Worm (Caenorhabditis elegans) whole organism, L2 larva: ENCODE measurements around the gene tbc-7.

Source experiments
- C34F6.9 ChIP-seq: fragments of 150-350 bp; optimal IDR thresholded peaks from 2 replicates; lab custom pipeline; 2014; ENCODE audit warnings: missing biosample characterization, missing genetic modification characterization
- F13H6.1 ChIP-seq: sonication (generic microtip); optimal IDR thresholded peaks from 2 replicates; lab custom pipeline; 2016; ENCODE audit warnings: missing genetic modification characterization, missing compliant biosample characterization
- Y55F3AM.14 ChIP-seq: fragments of 200-800 bp; sonication (Bioruptor generic); optimal IDR thresholded peaks from 2 replicates; lab custom pipeline; 2018; ENCODE audit warnings: mild to moderate bottlenecking, missing genetic modification characterization, missing compliant biosample characterization
- alr-1 ChIP-seq: fragments of 150-350 bp; optimal IDR thresholded peaks from 2 replicates; lab custom pipeline; 2014; ENCODE audit warnings: missing biosample characterization, missing genetic modification characterization
- aly-2 ChIP-seq: fragments of 150-350 bp; optimal IDR thresholded peaks from 2 replicates; lab custom pipeline; 2014; ENCODE audit warnings: missing biosample characterization, missing genetic modification characterization
- blmp-1 ChIP-seq: sonication (generic microtip); optimal IDR thresholded peaks from 2 replicates; lab custom pipeline; 2017; ENCODE audit warnings: missing genetic modification characterization, mild to moderate bottlenecking, missing compliant biosample characterization, antibody characterized with exemption, moderate library complexity; ENCODE audit not compliant: insufficient read depth
- crh-2 ChIP-seq: sonication (generic microtip); optimal IDR thresholded peaks from 2 replicates; lab custom pipeline; 2017; ENCODE audit warnings: missing biosample characterization, missing genetic modification characterization
- dmd-4 ChIP-seq: sonication (generic microtip); optimal IDR thresholded peaks from 2 replicates; lab custom pipeline; 2017; ENCODE audit warnings: missing biosample characterization, missing genetic modification characterization
- egl-27 ChIP-seq: sonication (generic microtip); optimal IDR thresholded peaks from 3 replicates; lab custom pipeline; 2017; ENCODE audit warnings: missing biosample characterization, missing genetic modification reagents, missing genetic modification characterization
- elt-1 ChIP-seq: fragments of 150-350 bp; optimal IDR thresholded peaks from 2 replicates; lab custom pipeline; 2014; ENCODE audit warnings: missing biosample characterization, missing genetic modification characterization
- elt-3 ChIP-seq: sonication (generic microtip); optimal IDR thresholded peaks from 2 replicates; lab custom pipeline; 2017; ENCODE audit warnings: missing biosample characterization, missing genetic modification characterization
- fos-1 ChIP-seq: fragments of 150-350 bp; optimal IDR thresholded peaks from 2 replicates; lab custom pipeline; 2014; ENCODE audit warnings: missing biosample characterization, missing genetic modification characterization
- lin-11 ChIP-seq: fragments of 150-350 bp; sonication (generic microtip); optimal IDR thresholded peaks from 2 replicates; lab custom pipeline; 2014; ENCODE audit warnings: missing biosample characterization, missing genetic modification characterization, inconsistent platforms, mixed read lengths
- lin-39 ChIP-seq: fragments of 150-350 bp; optimal IDR thresholded peaks from 2 replicates; lab custom pipeline; 2014; ENCODE audit warnings: missing biosample characterization, missing genetic modification reagents, missing genetic modification characterization
- lsy-2 ChIP-seq, 2 experiments: fragments of 150-350 bp in 1 of 2; sonication (generic microtip) in 1 of 2; optimal IDR thresholded peaks; 2 replicates each; lab custom pipeline; 2014 to 2017; ENCODE audit warnings: missing biosample characterization in 2 of 2, missing genetic modification characterization in 2 of 2
- mab-5 ChIP-seq: fragments of 150-350 bp; optimal IDR thresholded peaks from 2 replicates; lab custom pipeline; 2014; ENCODE audit warnings: missing biosample characterization, missing genetic modification characterization
- mbf-1 ChIP-seq: sonication (generic microtip); optimal IDR thresholded peaks from 2 replicates; lab custom pipeline; 2017; ENCODE audit warnings: missing biosample characterization, missing genetic modification characterization
- mdl-1 ChIP-seq, 2 experiments: fragments of 150-350 bp in 1 of 2; sonication (generic microtip) in 1 of 2; optimal IDR thresholded peaks; 2 replicates each; lab custom pipeline; 2017; ENCODE audit warnings: missing biosample characterization in 2 of 2, missing genetic modification characterization in 2 of 2
- nhr-10 ChIP-seq: sonication (generic microtip); optimal IDR thresholded peaks from 2 replicates; lab custom pipeline; 2017; ENCODE audit warnings: missing biosample characterization, missing genetic modification characterization
- nhr-11 ChIP-seq: fragments of 150-350 bp; optimal IDR thresholded peaks from 2 replicates; lab custom pipeline; 2014; ENCODE audit warnings: missing biosample characterization, missing genetic modification characterization
- nhr-129 ChIP-seq: fragments of 150-350 bp; optimal IDR thresholded peaks from 2 replicates; lab custom pipeline; 2014; ENCODE audit warnings: missing biosample characterization, missing genetic modification characterization
- nhr-21 ChIP-seq: fragments of 150-350 bp; optimal IDR thresholded peaks from 2 replicates; lab custom pipeline; 2014; ENCODE audit warnings: missing biosample characterization, missing genetic modification characterization
- nhr-23 ChIP-seq: fragments of 150-350 bp; optimal IDR thresholded peaks from 2 replicates; lab custom pipeline; 2014; ENCODE audit warnings: missing biosample characterization, missing genetic modification reagents, missing genetic modification characterization
- nhr-25 ChIP-seq: fragments of 150-350 bp; sonication (generic microtip); optimal IDR thresholded peaks from 3 replicates; lab custom pipeline; 2014; ENCODE audit warnings: missing biosample characterization, missing genetic modification characterization
- nhr-6 ChIP-seq: fragments of 150-350 bp; optimal IDR thresholded peaks from 2 replicates; lab custom pipeline; 2014; ENCODE audit warnings: missing biosample characterization, missing genetic modification characterization
- peb-1 ChIP-seq: fragments of 150-350 bp; optimal IDR thresholded peaks from 2 replicates; lab custom pipeline; 2014; ENCODE audit warnings: missing biosample characterization, missing genetic modification characterization
- sma-3 ChIP-seq: sonication (generic microtip); optimal IDR thresholded peaks from 2 replicates; lab custom pipeline; 2016; ENCODE audit warnings: missing genetic modification reagents, missing genetic modification characterization, missing compliant biosample characterization
- sma-9 ChIP-seq, 2 experiments: fragments of 150-350 bp in 1 of 2; sonication (generic microtip) in 1 of 2; optimal IDR thresholded peaks; 2 replicates each; lab custom pipeline; 2014 to 2016; ENCODE audit warnings: missing genetic modification characterization in 2 of 2, mild to moderate bottlenecking in 1 of 2, missing biosample characterization in 1 of 2, missing compliant biosample characterization in 1 of 2, missing genetic modification reagents in 1 of 2, moderate library complexity in 1 of 2
- unc-55 ChIP-seq: fragments of 150-350 bp; sonication (generic microtip); optimal IDR thresholded peaks from 3 replicates; lab custom pipeline; 2014; ENCODE audit warnings: missing biosample characterization, missing genetic modification reagents, missing genetic modification characterization
- unc-62 ChIP-seq: fragments of 150-350 bp; optimal IDR thresholded peaks from 2 replicates; lab custom pipeline; 2014; ENCODE audit warnings: missing biosample characterization, missing genetic modification reagents, missing genetic modification characterization
- zag-1 ChIP-seq: fragments of 150-350 bp; optimal IDR thresholded peaks from 2 replicates; lab custom pipeline; 2014; ENCODE audit warnings: missing biosample characterization, missing genetic modification characterization
- ztf-1 ChIP-seq: fragments of 200-800 bp; sonication (Bioruptor generic); conservative IDR thresholded peaks from 2 replicates; pipeline ENCODE4 v1.3.6; 2022; ENCODE audit warnings: missing genetic modification characterization, missing compliant biosample characterization
- ztf-11 ChIP-seq: sonication (generic microtip); optimal IDR thresholded peaks from 2 replicates; lab custom pipeline; 2017; ENCODE audit warnings: missing biosample characterization, missing genetic modification characterization
- ztf-4 ChIP-seq: fragments of 150-350 bp; optimal IDR thresholded peaks from 2 replicates; lab custom pipeline; 2014; ENCODE audit warnings: missing biosample characterization, missing genetic modification characterization

Gene tbc-7

DNA sequence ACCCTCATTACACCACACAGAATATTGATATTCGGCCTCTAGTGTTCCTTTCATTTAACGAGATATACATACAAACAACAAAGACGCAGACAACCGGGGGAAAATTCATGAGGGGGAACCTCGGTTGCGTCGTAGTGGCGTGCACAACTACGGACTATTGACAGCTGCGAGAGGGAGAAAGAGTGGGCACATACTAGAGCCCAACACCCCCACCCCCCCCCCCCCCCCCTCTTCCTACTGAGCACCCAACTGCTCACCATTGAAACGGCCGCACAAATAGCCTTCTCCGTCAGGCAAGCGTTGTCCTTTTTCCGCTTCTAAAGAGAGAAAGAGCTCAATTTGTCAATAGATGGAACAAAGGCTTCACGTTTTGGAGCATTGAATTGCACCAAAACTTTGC, 6.1 kb downstream of the tbc-7 start:
- peak; percentile 41 for TF ChIP-seq sma-9 (GFP tag; optimal IDR thresholded peaks at IDR 0.05; lab: Kevin White, UChicago)
- no peak for TF ChIP-seq sma-9 (tag; optimal IDR thresholded peaks at IDR 0.05; lab: Kevin White, UChicago)
- peak; percentile 19 for TF ChIP-seq Y55F3AM.14
- no peak for TF ChIP-seq dmd-4 (tag; lab: Kevin White, UChicago)
- peak; percentile 21 for TF ChIP-seq unc-55 (GFP tag; lab: Kevin White, UChicago)
- no peak for TF ChIP-seq sma-3 (GFP tag; lab: Kevin White, UChicago)
- TF ChIP-seq ztf-4, result no peak
- TF ChIP-seq egl-27 (tag; lab: Kevin White, UChicago), result no peak
- TF ChIP-seq nhr-129 (tag; lab: Kevin White, UChicago), result no peak
- TF ChIP-seq nhr-21 (tag; lab: Kevin White, UChicago), result no peak
- TF ChIP-seq C34F6.9 (tag; lab: Kevin White, UChicago), result peak; percentile 31
- TF ChIP-seq nhr-6 (tag; lab: Kevin White, UChicago), result no peak

DNA sequence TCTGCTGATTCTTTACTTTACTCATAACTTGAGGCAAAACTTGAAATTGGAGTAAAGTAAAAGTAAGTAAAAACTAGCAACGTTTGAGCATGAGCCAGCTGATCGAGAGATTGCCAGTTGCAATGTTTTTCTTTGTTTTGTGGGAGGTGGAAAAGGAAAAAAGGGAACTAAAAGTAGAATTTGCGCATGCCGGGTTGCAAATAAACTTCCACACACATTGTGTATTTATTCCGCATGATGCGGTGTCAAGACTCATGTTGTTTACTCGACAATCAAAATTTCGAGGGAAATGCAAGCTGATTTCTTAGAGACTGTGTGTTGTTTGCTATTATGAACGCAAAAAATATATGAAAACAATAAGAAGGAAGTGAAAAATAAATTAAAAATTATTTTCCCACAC, 8.3 kb downstream of the tbc-7 start:
- no peak for TF ChIP-seq nhr-23
- TF ChIP-seq unc-62 (GFP tag; lab: Kevin White, UChicago), result no peak
- TF ChIP-seq sma-9 (GFP tag; optimal IDR thresholded peaks at IDR 0.05; lab: Kevin White, UChicago), result no peak
- no peak for TF ChIP-seq sma-9 (tag; optimal IDR thresholded peaks at IDR 0.05; lab: Kevin White, UChicago)
- no peak for TF ChIP-seq nhr-129 (tag; lab: Kevin White, UChicago)
- no peak for TF ChIP-seq nhr-10 (tag; lab: Kevin White, UChicago)
- TF ChIP-seq F13H6.1 (tag; lab: Kevin White, UChicago), result peak; percentile 69
- TF ChIP-seq, all 48 proteins: peak for 1

DNA sequence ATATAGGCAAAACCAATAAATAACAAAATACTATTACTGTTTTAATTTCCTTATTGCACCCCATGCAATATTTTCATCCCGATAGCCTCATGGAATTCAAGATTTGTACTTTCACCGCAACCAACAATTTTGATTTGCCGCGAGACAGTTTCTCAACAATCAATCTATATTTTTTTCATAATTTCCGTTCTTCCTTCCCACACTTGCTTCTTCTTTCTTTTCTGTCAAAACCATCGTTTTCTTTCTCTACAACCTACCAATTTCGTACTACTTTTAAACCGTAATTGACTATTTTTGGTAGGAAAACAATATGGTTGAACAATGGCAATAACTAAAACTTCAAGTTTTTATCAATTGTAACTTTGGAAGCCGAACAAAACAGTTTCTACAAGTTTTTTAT, 13.8 kb downstream of the tbc-7 start, which contains the start of gene C31H2.14:
Gene C31H2.14 (plus strand): TSS at position 301 of the 400 bp plus-strand sequence.
- no peak for TF ChIP-seq nhr-11 (tag; lab: Kevin White, UChicago)
- TF ChIP-seq lin-39 (tag; lab: Kevin White, UChicago), result no peak
- TF ChIP-seq lin-11 (tag; lab: Kevin White, UChicago), result no peak
- TF ChIP-seq mbf-1, result no peak
- no peak for TF ChIP-seq nhr-25
- TF ChIP-seq blmp-1 (tag; lab: Kevin White, UChicago), result no peak

DNA sequence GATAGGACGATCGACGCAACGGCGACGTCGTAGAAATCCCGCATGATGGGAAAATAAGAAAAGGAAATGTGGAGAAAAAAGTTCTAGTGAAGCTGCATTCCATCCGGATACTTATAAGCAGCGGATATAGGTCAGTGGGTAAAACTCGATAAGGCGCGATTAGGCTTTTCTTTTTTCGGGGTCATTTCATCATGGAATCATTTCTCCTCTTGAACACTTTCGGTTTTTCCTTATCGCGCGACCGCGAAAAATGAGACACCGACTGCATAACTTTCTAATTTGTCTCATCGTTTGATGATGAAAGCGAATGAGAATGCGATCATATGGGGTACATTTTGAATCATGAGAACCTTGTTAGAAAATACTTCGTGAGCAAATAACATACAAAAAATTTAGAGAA, 16.3 kb downstream of the tbc-7 start, which contains the start of gene dpy-8:
Gene dpy-8 (minus strand): TSS at position 88 of the 400 bp plus-strand sequence.
- TF ChIP-seq nhr-21 (tag; lab: Kevin White, UChicago), result peak; percentile 27
- TF ChIP-seq blmp-1 (tag; lab: Kevin White, UChicago), result peak; percentile 73
- TF ChIP-seq peb-1, result no peak

DNA sequence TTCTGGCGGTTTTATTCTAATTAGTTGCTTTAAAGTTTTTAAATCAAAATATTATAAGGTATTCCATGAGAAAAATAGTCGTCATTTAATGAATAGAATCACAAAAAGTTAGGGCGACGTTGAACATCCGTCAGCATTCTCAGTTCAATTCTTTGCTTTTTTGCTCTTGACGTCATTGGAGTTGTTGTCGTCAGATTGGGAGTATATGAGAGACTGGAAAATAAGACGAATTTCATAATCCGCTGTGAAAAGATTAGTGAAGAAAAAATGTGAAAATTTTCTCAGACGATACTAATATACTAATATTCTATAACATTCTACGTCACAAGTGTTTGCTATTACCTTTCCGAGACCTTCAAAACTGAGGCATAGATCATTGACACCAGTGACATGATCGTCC, 17.3 kb downstream of the tbc-7 start:
- peak; percentile 5 for TF ChIP-seq nhr-21 (tag; lab: Kevin White, UChicago)
- TF ChIP-seq lsy-2 (tag; optimal IDR thresholded peaks at IDR 0.05; lab: Kevin White, UChicago), result peak in 1 of 2 experiments; percentile 19
- TF ChIP-seq zag-1 (tag; lab: Kevin White, UChicago), result no peak
- TF ChIP-seq unc-55 (GFP tag; lab: Kevin White, UChicago), result peak; percentile 42
- no peak for TF ChIP-seq elt-3

DNA sequence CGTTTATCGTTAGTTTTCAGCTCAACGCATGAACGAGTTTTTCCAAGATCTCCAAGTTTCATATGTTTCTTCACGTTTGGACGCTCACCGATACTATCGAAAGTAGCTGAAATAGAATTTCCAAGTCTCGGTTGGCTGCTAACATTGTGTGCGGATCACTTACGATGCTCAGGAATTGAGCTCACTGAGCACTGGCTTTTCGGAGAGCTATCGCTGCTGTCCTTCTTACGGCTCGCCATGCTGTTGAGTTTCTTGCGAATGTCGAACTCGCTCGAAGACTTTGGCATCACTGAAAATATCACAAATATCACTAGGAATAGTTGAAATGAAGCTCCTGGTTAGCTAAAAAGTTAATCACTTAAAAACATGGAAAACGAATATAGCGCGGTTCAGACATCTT, 17.8 kb downstream of the tbc-7 start:
- TF ChIP-seq lin-11 (tag; lab: Kevin White, UChicago) (no peak), nhr-25 (no peak), mdl-1 (tag; optimal IDR thresholded peaks at IDR 0.05; lab: Kevin White, UChicago) (no peak), nhr-10 (tag; lab: Kevin White, UChicago) (no peak), ztf-1 (GFP tag; lab: Robert Waterston, UW) (no peak), alr-1 (tag; lab: Kevin White, UChicago) (no peak), fos-1 (no peak), nhr-21 (tag; lab: Kevin White, UChicago) (no peak), mab-5 (tag; lab: Kevin White, UChicago) (no peak), ztf-11 (no peak), unc-62 (GFP tag; lab: Kevin White, UChicago) (no peak), crh-2 (tag; lab: Kevin White, UChicago) (no peak), elt-1 (no peak), elt-3 (no peak), aly-2 (tag; lab: Kevin White, UChicago) (no peak), lin-39 (tag; lab: Kevin White, UChicago) (no peak), nhr-23 (no peak), lsy-2 (tag; optimal IDR thresholded peaks at IDR 0.05; lab: Kevin White, UChicago) (no peak)
- TF ChIP-seq, all 48 proteins: peak for 0
